Worm (Caenorhabditis elegans) whole organism, young adult: ENCODE data around the gene snt-1.

Source experiments
- B0336.3 ChIP-seq: fragments of 200-800 bp; sonication (Bioruptor generic); IDR thresholded peaks from 2 replicates; pipeline ENCODE4 v1.3.6; 2022; ENCODE audit warnings: missing genetic modification characterization, missing compliant biosample characterization
- F49E8.2 ChIP-seq: sonication (generic microtip); optimal IDR thresholded peaks from 3 replicates; lab custom pipeline; 2017; ENCODE audit warnings: missing genetic modification characterization, mild to moderate bottlenecking, missing compliant biosample characterization, antibody characterized with exemption, moderate library complexity; ENCODE audit not compliant: insufficient read depth
- F55B11.4 ChIP-seq: sonication (generic microtip); optimal IDR thresholded peaks from 2 replicates; lab custom pipeline; 2016; ENCODE audit warnings: missing compliant biosample characterization, missing genetic modification characterization, borderline replicate concordance; ENCODE audit not compliant: insufficient read depth
- T26A5.8 ChIP-seq: sonication (generic microtip); optimal IDR thresholded peaks from 2 replicates; lab custom pipeline; 2016; ENCODE audit warnings: missing genetic modification characterization, missing compliant biosample characterization
- Y53F4B.3 ChIP-seq: fragments of 200-800 bp; sonication (Bioruptor generic); IDR thresholded peaks from 2 replicates; pipeline ENCODE4 v1.3.6; 2022; ENCODE audit warnings: missing genetic modification reagents, missing genetic modification characterization, missing compliant biosample characterization
- akir-1 ChIP-seq: fragments of 200-800 bp; sonication (Bioruptor generic); optimal IDR thresholded peaks from 2 replicates; lab custom pipeline; 2018; ENCODE audit warnings: mild to moderate bottlenecking, missing genetic modification characterization, moderate library complexity, missing compliant biosample characterization
- atf-7 ChIP-seq: sonication (generic microtip); optimal IDR thresholded peaks from 2 replicates; lab custom pipeline; 2017; ENCODE audit warnings: mild to moderate bottlenecking, missing genetic modification characterization, missing compliant biosample characterization
- attf-5 ChIP-seq: fragments of 200-800 bp; sonication (Bioruptor generic); optimal IDR thresholded peaks from 2 replicates; lab custom pipeline; 2018; ENCODE audit warnings: mild to moderate bottlenecking, missing genetic modification characterization, missing compliant biosample characterization
- cebp-1 ChIP-seq, 2 experiments: fragments of 200-800 bp in 1 of 2; sonication (Bioruptor generic) in 1 of 2; sonication (generic microtip) in 1 of 2; IDR thresholded peaks in 1 of 2; optimal IDR thresholded peaks in 1 of 2; 2 replicates each; pipeline versions ENCODE4 v1.3.6 to Lab custom; 2017 to 2022; ENCODE audit warnings: missing compliant biosample characterization in 2 of 2, missing genetic modification characterization in 2 of 2, mild to moderate bottlenecking in 1 of 2, missing genetic modification reagents in 1 of 2, moderate library complexity in 1 of 2
- ceh-40 ChIP-seq: fragments of 200-800 bp; sonication (Bioruptor generic); IDR thresholded peaks from 2 replicates; pipeline ENCODE4 v1.3.6; 2022; ENCODE audit warnings: missing genetic modification characterization, missing compliant biosample characterization
- ceh-91 ChIP-seq: fragments of 200-800 bp; sonication (Bioruptor generic); IDR thresholded peaks from 2 replicates; pipeline ENCODE4 v1.3.6; 2022; ENCODE audit warnings: missing genetic modification reagents, missing genetic modification characterization, missing compliant biosample characterization
- chd-7 ChIP-seq: sonication (generic microtip); optimal IDR thresholded peaks from 2 replicates; lab custom pipeline; 2016; ENCODE audit warnings: mild to moderate bottlenecking, missing genetic modification characterization, moderate library complexity, missing compliant biosample characterization
- dox-1 ChIP-seq: fragments of 200-800 bp; sonication (Bioruptor generic); IDR thresholded peaks from 2 replicates; pipeline ENCODE4 v1.3.6; 2022; ENCODE audit warnings: missing genetic modification reagents, missing genetic modification characterization, missing compliant biosample characterization
- egl-18 ChIP-seq: fragments of 200-800 bp; sonication (Bioruptor generic); IDR thresholded peaks from 2 replicates; pipeline ENCODE4 v1.3.6; 2022; ENCODE audit warnings: missing genetic modification reagents, missing genetic modification characterization, missing compliant biosample characterization
- egl-44 ChIP-seq: fragments of 200-800 bp; sonication (Bioruptor generic); IDR thresholded peaks from 2 replicates; pipeline ENCODE4 v1.3.6; 2022; ENCODE audit warnings: missing genetic modification reagents, missing genetic modification characterization, missing compliant biosample characterization
- egrh-3 ChIP-seq: fragments of 200-800 bp; sonication (Bioruptor generic); IDR thresholded peaks from 2 replicates; pipeline ENCODE4 v1.3.6; 2022; ENCODE audit warnings: missing genetic modification reagents, missing genetic modification characterization, missing compliant biosample characterization
- hmg-1.2 ChIP-seq: fragments of 200-800 bp; sonication (Bioruptor generic); IDR thresholded peaks from 2 replicates; pipeline ENCODE4 v1.3.6; 2022; ENCODE audit warnings: missing genetic modification reagents, missing genetic modification characterization, missing compliant biosample characterization
- hmg-20 ChIP-seq: fragments of 200-800 bp; sonication (Bioruptor generic); IDR thresholded peaks from 2 replicates; pipeline ENCODE4 v1.3.6; 2022; ENCODE audit warnings: missing genetic modification reagents, missing genetic modification characterization, missing compliant biosample characterization
- hrde-1 ChIP-seq: sonication (generic microtip); optimal IDR thresholded peaks from 2 replicates; lab custom pipeline; 2016; ENCODE audit warnings: missing genetic modification characterization, mild to moderate bottlenecking, missing compliant biosample characterization, moderate library complexity, missing genotype, missing genetic modification reagents, borderline replicate concordance
- let-607 ChIP-seq, 2 experiments: fragments of 200-800 bp in 1 of 2; sonication (Bioruptor generic) in 1 of 2; sonication (generic microtip) in 1 of 2; optimal IDR thresholded peaks; 2 replicates each; lab custom pipeline; 2016 to 2018; ENCODE audit warnings: mild to moderate bottlenecking in 2 of 2, missing compliant biosample characterization in 2 of 2, missing genetic modification characterization in 2 of 2, moderate library complexity in 2 of 2, missing genotype in 1 of 2
- lin-26 ChIP-seq: fragments of 200-800 bp; sonication (Bioruptor generic); IDR thresholded peaks from 2 replicates; pipeline ENCODE4 v1.3.6; 2022; ENCODE audit warnings: missing genetic modification reagents, missing genetic modification characterization, missing compliant biosample characterization
- lin-54 ChIP-seq: fragments of 200-800 bp; sonication (Bioruptor generic); optimal IDR thresholded peaks from 2 replicates; lab custom pipeline; 2018; ENCODE audit warnings: mild to moderate bottlenecking, missing genetic modification characterization, missing compliant biosample characterization
- lsy-27 ChIP-seq: sonication (generic microtip); optimal IDR thresholded peaks from 2 replicates; lab custom pipeline; 2017; ENCODE audit warnings: missing genetic modification characterization, mild to moderate bottlenecking, missing compliant biosample characterization, antibody characterized with exemption, missing genotype, borderline replicate concordance; ENCODE audit not compliant: insufficient read depth
- madf-10 ChIP-seq: sonication (generic microtip); optimal IDR thresholded peaks from 2 replicates; lab custom pipeline; 2016; ENCODE audit warnings: mild to moderate bottlenecking, missing genetic modification characterization, missing compliant biosample characterization
- madf-3 ChIP-seq: fragments of 200-800 bp; sonication (Bioruptor generic); IDR thresholded peaks from 2 replicates; pipeline ENCODE4 v1.3.6; 2022; ENCODE audit warnings: missing genetic modification reagents, missing genetic modification characterization, missing compliant biosample characterization
- mcd-1 ChIP-seq: fragments of 200-800 bp; sonication (Bioruptor generic); IDR thresholded peaks from 2 replicates; pipeline ENCODE4 v1.3.6; 2022; ENCODE audit warnings: missing genetic modification reagents, missing genetic modification characterization, missing compliant biosample characterization
- mes-4 ChIP-seq: sonication (generic microtip); optimal IDR thresholded peaks from 2 replicates; lab custom pipeline; 2016; ENCODE audit warnings: missing genotype, missing genetic modification characterization, missing compliant biosample characterization
- mxl-1 ChIP-seq: sonication (generic microtip); optimal IDR thresholded peaks from 2 replicates; lab custom pipeline; 2016; ENCODE audit warnings: missing genetic modification characterization, missing compliant biosample characterization
- nfya-1 ChIP-seq: sonication (generic microtip); optimal IDR thresholded peaks from 2 replicates; lab custom pipeline; 2017; ENCODE audit warnings: antibody characterized with exemption, missing compliant biosample characterization, missing genetic modification characterization, borderline replicate concordance; ENCODE audit not compliant: insufficient read depth
- nhr-80 ChIP-seq: sonication (generic microtip); optimal IDR thresholded peaks from 2 replicates; lab custom pipeline; 2016; ENCODE audit warnings: missing genetic modification characterization, missing compliant biosample characterization
- nhr-90 ChIP-seq: sonication (generic microtip); optimal IDR thresholded peaks from 2 replicates; lab custom pipeline; 2016; ENCODE audit warnings: missing genotype, mild to moderate bottlenecking, missing genetic modification characterization, missing compliant biosample characterization
- pha-4 ChIP-seq: fragments of 150-350 bp; sonication (generic microtip); optimal IDR thresholded peaks from 2 replicates; lab custom pipeline; 2014; ENCODE audit warnings: missing biosample characterization, missing genetic modification reagents, missing genetic modification characterization
- snpc-1.1 ChIP-seq: sonication (generic microtip); optimal IDR thresholded peaks from 2 replicates; lab custom pipeline; 2017; ENCODE audit warnings: missing genetic modification characterization, mild to moderate bottlenecking, missing compliant biosample characterization, antibody characterized with exemption, moderate library complexity, missing genotype, missing genetic modification reagents; ENCODE audit not compliant: insufficient read depth
- snpc-3.4 ChIP-seq: sonication (generic microtip); optimal IDR thresholded peaks from 2 replicates; lab custom pipeline; 2017; ENCODE audit warnings: missing genetic modification characterization, mild to moderate bottlenecking, missing compliant biosample characterization, antibody characterized with exemption, moderate library complexity, missing genotype, missing genetic modification reagents
- snpc-4 ChIP-seq, 5 experiments: fragments of 150-350 bp in 1 of 5; sonication (generic microtip) in 4 of 5; optimal IDR thresholded peaks; 2 replicates each; lab custom pipeline; 2014 to 2018; ENCODE audit warnings: missing genetic modification characterization in 5 of 5, missing biosample characterization in 3 of 5, antibody characterized with exemption in 2 of 5, mild to moderate bottlenecking in 2 of 5, missing compliant biosample characterization in 2 of 5, missing genotype in 2 of 5, moderate library complexity in 2 of 5, missing genetic modification reagents in 1 of 5
- tbp1 ChIP-seq: fragments of 200-800 bp; sonication (Bioruptor generic); optimal IDR thresholded peaks from 2 replicates; lab custom pipeline; 2018; ENCODE audit warnings: mild to moderate bottlenecking, missing genetic modification characterization, missing compliant biosample characterization
- tbx-9 ChIP-seq: sonication (generic microtip); optimal IDR thresholded peaks from 2 replicates; lab custom pipeline; 2016; ENCODE audit warnings: borderline replicate concordance, missing genetic modification characterization, inconsistent platforms, missing compliant biosample characterization
- unc-130 ChIP-seq: sonication (generic microtip); optimal IDR thresholded peaks from 2 replicates; lab custom pipeline; 2016; ENCODE audit warnings: missing genetic modification reagents, missing genetic modification characterization, missing compliant biosample characterization
- unc-62 ChIP-seq: fragments of 150-350 bp; optimal IDR thresholded peaks from 2 replicates; lab custom pipeline; 2014; ENCODE audit warnings: missing biosample characterization, missing genetic modification reagents, missing genetic modification characterization
- xnd-1 ChIP-seq: sonication (generic microtip); optimal IDR thresholded peaks from 2 replicates; lab custom pipeline; 2016; ENCODE audit warnings: missing genotype, missing genetic modification reagents, missing genetic modification characterization, missing compliant biosample characterization
- zfh-2 ChIP-seq: fragments of 200-800 bp; sonication (Bioruptor generic); conservative IDR thresholded peaks from 2 replicates; pipeline ENCODE4 v1.3.6; 2022; ENCODE audit warnings: missing genetic modification reagents, missing genetic modification characterization, missing compliant biosample characterization

The snt-1 gene

ce11 chrII:6832207-6832606 lies 21.4 kb downstream of the snt-1 start:
- TF ChIP-seq egl-18 (GFP tag; lab: Robert Waterston, UW): no peak
- TF ChIP-seq hrde-1 (tag; lab: Kevin White, UChicago): no peak
- TF ChIP-seq dox-1 (GFP tag; lab: Robert Waterston, UW): no peak
- TF ChIP-seq madf-3 (GFP tag; lab: Robert Waterston, UW): no peak
- no peak for TF ChIP-seq mes-4 (tag; lab: Kevin White, UChicago)
- no peak for TF ChIP-seq mxl-1 (tag; lab: Kevin White, UChicago)
- TF ChIP-seq hmg-20: no peak
- TF ChIP-seq snpc-4 (GFP tag; optimal IDR thresholded peaks at IDR 0.05; lab: Kevin White, UChicago): no peak
- TF ChIP-seq snpc-4 (tag; optimal IDR thresholded peaks at IDR 0.05; lab: Kevin White, UChicago): no peak
- TF ChIP-seq pha-4 (tag; lab: Kevin White, UChicago): no peak
- TF ChIP-seq F49E8.2 (tag; lab: Kevin White, UChicago): no peak
- TF ChIP-seq B0336.3 (GFP tag; lab: Robert Waterston, UW): no peak
- no peak for TF ChIP-seq snpc-3.4
- no peak for TF ChIP-seq mcd-1 (GFP tag; lab: Robert Waterston, UW)
- no peak for TF ChIP-seq snpc-1.1 (tag; lab: Kevin White, UChicago)
- no peak for TF ChIP-seq nfya-1 (tag; lab: Kevin White, UChicago)
- TF ChIP-seq tbx-9 (tag; lab: Kevin White, UChicago): no peak
- TF ChIP-seq lin-54 (GFP tag; lab: Kevin White, UChicago): no peak
- TF ChIP-seq cebp-1 (GFP tag; IDR thresholded peaks at IDR 0.05; lab: Robert Waterston, UW): no peak
- TF ChIP-seq cebp-1 (tag; optimal IDR thresholded peaks at IDR 0.05; lab: Kevin White, UChicago): no peak
- no peak for TF ChIP-seq xnd-1 (tag; lab: Kevin White, UChicago)
- TF ChIP-seq unc-130 (GFP tag; lab: Kevin White, UChicago): no peak

- TF ChIP-seq lin-26: no peak
- TF ChIP-seq zfh-2 (GFP tag; lab: Robert Waterston, UW): peak; percentile 50; the same call in 1 of the 2 replicates
- TF ChIP-seq F55B11.4: no peak
- no peak for TF ChIP-seq lsy-27 (tag; lab: Kevin White, UChicago)
- no peak for TF ChIP-seq tbx-9 (tag; lab: Kevin White, UChicago)
- no peak for TF ChIP-seq Y53F4B.3
- TF ChIP-seq atf-7 (tag; lab: Kevin White, UChicago): no peak
- no peak for TF ChIP-seq T26A5.8 (tag; lab: Kevin White, UChicago)
These were observed 22.1 kb downstream of the snt-1 start for ce11 chrII:6832695-6833389.

- TF ChIP-seq tbp1 (GFP tag; lab: Kevin White, UChicago) (no peak), unc-62 (GFP tag; lab: Kevin White, UChicago) (peak; percentile 20), zfh-2 (GFP tag; lab: Robert Waterston, UW) (peak; percentile 67), attf-5 (GFP tag; lab: Kevin White, UChicago) (peak; percentile 34), let-607 (tag; optimal IDR thresholded peaks at IDR 0.05; lab: Kevin White, UChicago) (no peak), akir-1 (GFP tag; lab: Kevin White, UChicago) (no peak), cebp-1 (GFP tag; IDR thresholded peaks at IDR 0.05; lab: Robert Waterston, UW) (no peak), cebp-1 (tag; optimal IDR thresholded peaks at IDR 0.05; lab: Kevin White, UChicago) (peak; percentile 45), madf-10 (tag; lab: Kevin White, UChicago) (no peak), nhr-80 (peak; percentile 87), ceh-40 (GFP tag; lab: Robert Waterston, UW) (no peak), B0336.3 (GFP tag; lab: Robert Waterston, UW) (no peak), ceh-91 (GFP tag; lab: Robert Waterston, UW) (no peak), hmg-1.2 (peak; percentile 24; the same call in 1 of the 2 replicates), egl-44 (no peak), nhr-90 (tag; lab: Kevin White, UChicago) (peak; percentile 16), egrh-3 (GFP tag; lab: Robert Waterston, UW) (peak; percentile 64), atf-7 (tag; lab: Kevin White, UChicago) (peak; percentile 5), chd-7 (tag; lab: Kevin White, UChicago) (no peak), dox-1 (GFP tag; lab: Robert Waterston, UW) (peak; percentile 70)
These were observed 23.1 kb downstream of the snt-1 start for ce11 chrII:6833781-6834339.
